Fruit fly (Drosophila melanogaster): ENCODE data around the gene strat.

strat gene

DNA sequence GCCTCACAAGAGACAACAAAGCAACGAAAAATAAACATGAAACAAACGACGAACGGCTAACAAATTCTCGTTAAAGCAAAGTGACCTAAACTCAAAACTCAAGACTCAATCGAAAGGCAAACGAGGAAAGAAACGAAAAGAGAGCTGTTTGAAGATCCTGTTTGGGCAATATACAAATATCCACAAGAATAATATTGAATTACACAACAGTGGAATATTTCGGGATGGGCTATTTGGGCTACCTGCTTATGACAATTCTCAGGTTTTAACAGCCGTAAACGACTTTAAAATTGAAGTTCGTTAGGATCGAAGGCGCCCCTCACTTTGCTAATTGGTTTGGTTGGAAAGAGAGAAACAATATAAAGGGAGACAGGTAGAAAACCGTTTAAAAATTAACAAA is 43.8 kb upstream of the strat start (continued):
- TF ChIP-seq Mes4 (GFP tag; optimal IDR thresholded peaks at IDR 0.05) (no peak), CG4404 (GFP tag; IDR thresholded peaks at IDR 0.05) (no peak), sim (GFP tag; IDR thresholded peaks at IDR 0.05) (no peak), Fer2 (tag; optimal IDR thresholded peaks at IDR 0.05) (no peak), CG3847 (GFP tag; IDR thresholded peaks at IDR 0.05) (no peak), Elba2 (GFP tag; optimal IDR thresholded peaks at IDR 0.05) (peak; percentile 56), D (optimal IDR thresholded peaks at IDR 0.05) (no peak), D (GFP tag; optimal IDR thresholded peaks at IDR 0.05) (peak; percentile 19), CG11085 (GFP tag; IDR thresholded peaks at IDR 0.05) (no peak), Kr (GFP tag; optimal IDR thresholded peaks at IDR 0.05) (peak; percentile 86), Pdp1 (GFP tag; optimal IDR thresholded peaks at IDR 0.05) (peak in 1 of 2 experiments; percentile 43), ro (GFP tag; IDR thresholded peaks at IDR 0.05) (no peak), disco-r (GFP tag; optimal IDR thresholded peaks at IDR 0.05) (no peak), ranshi (GFP tag; IDR thresholded peaks at IDR 0.05) (no peak), CG14710 (tag; optimal IDR thresholded peaks at IDR 0.05) (peak; percentile 21), Stat92E (GFP tag; optimal IDR thresholded peaks at IDR 0.05) (no peak), CG12659 (GFP tag; optimal IDR thresholded peaks at IDR 0.05) (no peak), CG2129 (GFP tag; IDR thresholded peaks at IDR 0.05; ENCODE audit: partially characterized antibody) (no peak), Trl (optimal IDR thresholded peaks at IDR 0.05) (no peak), Trl (GFP tag; optimal IDR thresholded peaks at IDR 0.05) (no peak), repo (GFP tag; optimal IDR thresholded peaks at IDR 0.05) (no peak), CG7271 (tag; optimal IDR thresholded peaks at IDR 0.05) (peak; percentile 64), D19A (tag; optimal IDR thresholded peaks at IDR 0.05) (no peak), CG13296 (GFP tag; optimal IDR thresholded peaks at IDR 0.05) (no peak), danr (GFP tag; IDR thresholded peaks at IDR 0.05) (no peak), shn (GFP tag; optimal IDR thresholded peaks at IDR 0.05) (no peak), prd (optimal IDR thresholded peaks at IDR 0.05) (no peak), prd (GFP tag; IDR thresholded peaks at IDR 0.05) (no peak), sug (tag; optimal IDR thresholded peaks at IDR 0.05) (no peak), CG31224 (GFP tag; IDR thresholded peaks at IDR 0.05) (no peak), mld (GFP tag; IDR thresholded peaks at IDR 0.05; ENCODE audit: partially characterized antibody) (no peak), Ssrp (tag; optimal IDR thresholded peaks at IDR 0.05) (no peak), org-1 (GFP tag; optimal IDR thresholded peaks at IDR 0.05) (no peak), CG8924 (tag; optimal IDR thresholded peaks at IDR 0.05) (peak; percentile 43), eyg (GFP tag; optimal IDR thresholded peaks at IDR 0.05) (no peak), phol (tag; optimal IDR thresholded peaks at IDR 0.05) (no peak), CG14050 (GFP tag; IDR thresholded peaks at IDR 0.05) (no peak), hb (GFP tag; IDR thresholded peaks at IDR 0.05; ENCODE audit: partially characterized antibody) (no peak), grau (tag; optimal IDR thresholded peaks at IDR 0.05) (no peak), vnd (GFP tag; IDR thresholded peaks at IDR 0.05; ENCODE audit: partially characterized antibody) (no peak), cwo (GFP tag; optimal IDR thresholded peaks at IDR 0.05) (no peak), insv (GFP tag; optimal IDR thresholded peaks at IDR 0.05) (peak in 1 of 2 experiments; percentile 43), CG1792 (GFP tag; optimal IDR thresholded peaks at IDR 0.05) (no peak), fd102C (GFP tag; optimal IDR thresholded peaks at IDR 0.05) (peak; percentile 88), ham (GFP tag; IDR thresholded peaks at IDR 0.05) (no peak), CG14014 (GFP tag; IDR thresholded peaks at IDR 0.05) (no peak), Aef1 (GFP tag; IDR thresholded peaks at IDR 0.05) (no peak), zf30C (GFP tag; optimal IDR thresholded peaks at IDR 0.05) (no peak), CG14860 (GFP tag; IDR thresholded peaks at IDR 0.05; ENCODE audit: partially characterized antibody) (no peak), Dfd (GFP tag; optimal IDR thresholded peaks at IDR 0.05) (no peak), Hr39 (optimal IDR thresholded peaks at IDR 0.05) (no peak), chn (GFP tag; optimal IDR thresholded peaks at IDR 0.05) (no peak), CG10462 (GFP tag; optimal IDR thresholded peaks at IDR 0.05) (no peak)

All from whole organism, embryonic.